Fruit fly (Drosophila melanogaster) whole organism, adult: Measurements from ENCODE around the gene glo.
A peak's percentile ranks its signal among the peaks of the same experiment; 100 is the strongest.

Experiments used
- CG12768 ChIP-seq: fragments of 200-800 bp; sonication (Bioruptor generic); optimal IDR thresholded peaks from 2 replicates; lab custom pipeline; 2017; ENCODE audit warnings: missing biosample characterization, missing genetic modification characterization, mild to moderate bottlenecking, moderate library complexity, missing genetic modification reagents
- CG14711 ChIP-seq: fragments of 200-800 bp; sonication (Bioruptor generic); optimal IDR thresholded peaks from 2 replicates; lab custom pipeline; 2018; ENCODE audit warnings: missing biosample characterization, mild to moderate bottlenecking, missing genetic modification characterization, moderate library complexity
- CG1620 ChIP-seq: fragments of 200-800 bp; sonication (Bioruptor generic); optimal IDR thresholded peaks from 2 replicates; lab custom pipeline; 2016; ENCODE audit warnings: missing biosample characterization, missing genetic modification characterization
- CG33017 ChIP-seq: fragments of 200-800 bp; sonication (Bioruptor generic); optimal IDR thresholded peaks from 2 replicates; lab custom pipeline; 2018; ENCODE audit warnings: missing biosample characterization, mild to moderate bottlenecking, missing genetic modification characterization, moderate library complexity
- CG5204 ChIP-seq: fragments of 200-800 bp; sonication (Bioruptor generic); optimal IDR thresholded peaks from 2 replicates; lab custom pipeline; 2016; ENCODE audit warnings: missing biosample characterization, missing genetic modification characterization
- CG7101 ChIP-seq: fragments of 200-800 bp; sonication (Bioruptor generic); optimal IDR thresholded peaks from 2 replicates; lab custom pipeline; 2018; ENCODE audit warnings: missing biosample characterization, mild to moderate bottlenecking, missing genetic modification characterization, moderate library complexity
- Clk ChIP-seq: fragments of 200-800 bp; sonication (Bioruptor generic); optimal IDR thresholded peaks from 2 replicates; lab custom pipeline; 2017; ENCODE audit warnings: missing biosample characterization, missing genetic modification characterization
- Crg-1 ChIP-seq: fragments of 200-800 bp; sonication (Bioruptor generic); optimal IDR thresholded peaks from 2 replicates; lab custom pipeline; 2016; ENCODE audit warnings: missing biosample characterization, missing genetic modification characterization
- Mnt ChIP-seq: fragments of 200-800 bp; sonication (Bioruptor generic); optimal IDR thresholded peaks from 2 replicates; lab custom pipeline; 2016; ENCODE audit warnings: missing biosample characterization, mild to moderate bottlenecking, missing genetic modification characterization
- cic ChIP-seq: fragments of 200-800 bp; sonication (Bioruptor generic); optimal IDR thresholded peaks from 2 replicates; lab custom pipeline; 2017; ENCODE audit warnings: missing biosample characterization, mild to moderate bottlenecking, missing genetic modification characterization, moderate library complexity
- kay ChIP-seq: fragments of 200-800 bp; sonication (Bioruptor generic); peaks from one replicate; lab custom pipeline; 2016; ENCODE audit warnings: missing biosample characterization, missing genetic modification characterization, borderline replicate concordance
- ovo ChIP-seq: fragments of 200-800 bp; sonication (Bioruptor generic); optimal IDR thresholded peaks from 2 replicates; lab custom pipeline; 2016; ENCODE audit warnings: missing biosample characterization, missing genetic modification characterization
- pad ChIP-seq: fragments of 200-800 bp; sonication (Bioruptor generic); optimal IDR thresholded peaks from 3 replicates; lab custom pipeline; 2017; ENCODE audit warnings: missing biosample characterization, missing genetic modification characterization, mild to moderate bottlenecking, moderate library complexity, missing genetic modification reagents

DNA sequence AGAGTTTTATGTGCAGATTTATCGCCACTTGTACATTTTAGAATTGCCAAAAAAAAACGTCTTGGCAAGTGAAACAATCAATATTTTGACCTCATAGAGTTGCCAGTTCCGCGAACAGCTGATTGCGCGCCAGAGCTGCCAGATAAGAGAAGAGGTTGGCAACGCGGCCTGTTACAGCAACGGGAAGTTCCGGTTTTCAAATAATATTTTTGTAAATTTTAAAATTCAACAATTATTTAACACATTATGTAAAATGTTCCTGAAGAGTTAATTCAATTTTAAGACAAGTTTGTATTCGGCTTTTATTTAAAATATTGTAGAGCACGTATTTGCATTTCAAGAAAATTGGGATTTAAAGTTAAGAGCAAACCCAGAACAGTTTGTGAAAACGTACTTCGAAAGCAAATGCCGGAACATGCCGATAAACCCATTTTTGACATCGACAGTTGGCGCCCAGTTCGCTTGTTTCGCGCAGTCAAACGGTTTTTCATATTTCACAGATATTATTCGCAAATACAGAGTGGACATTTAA lies 32.5 kb downstream of the glo start, which contains the start of the genes prd1 and HisCl1:
- TF ChIP-seq CG7101 (peak; percentile 79), cic (GFP tag; lab: Kevin White, UChicago) (peak; percentile 26), Clk (GFP tag; lab: Kevin White, UChicago) (peak; percentile 62), kay (GFP tag; lab: Kevin White, UChicago) (no peak), Crg-1 (GFP tag; lab: Kevin White, UChicago) (peak; percentile 76), pad (GFP tag; lab: Kevin White, UChicago) (peak; percentile 65), CG14711 (tag; lab: Kevin White, UChicago) (peak; percentile 82), Mnt (GFP tag; lab: Kevin White, UChicago) (peak; percentile 66), CG5204 (GFP tag; lab: Kevin White, UChicago) (no peak), ovo (GFP tag; lab: Kevin White, UChicago) (peak; percentile 63), CG33017 (tag; lab: Kevin White, UChicago) (peak; percentile 63), CG1620 (GFP tag; lab: Kevin White, UChicago) (peak; percentile 75), CG12768 (GFP tag; lab: Kevin White, UChicago) (peak; percentile 43)
